2 fruit fly cellular contexts compared by ENCODE assay signal in the genomic region with DNA sequence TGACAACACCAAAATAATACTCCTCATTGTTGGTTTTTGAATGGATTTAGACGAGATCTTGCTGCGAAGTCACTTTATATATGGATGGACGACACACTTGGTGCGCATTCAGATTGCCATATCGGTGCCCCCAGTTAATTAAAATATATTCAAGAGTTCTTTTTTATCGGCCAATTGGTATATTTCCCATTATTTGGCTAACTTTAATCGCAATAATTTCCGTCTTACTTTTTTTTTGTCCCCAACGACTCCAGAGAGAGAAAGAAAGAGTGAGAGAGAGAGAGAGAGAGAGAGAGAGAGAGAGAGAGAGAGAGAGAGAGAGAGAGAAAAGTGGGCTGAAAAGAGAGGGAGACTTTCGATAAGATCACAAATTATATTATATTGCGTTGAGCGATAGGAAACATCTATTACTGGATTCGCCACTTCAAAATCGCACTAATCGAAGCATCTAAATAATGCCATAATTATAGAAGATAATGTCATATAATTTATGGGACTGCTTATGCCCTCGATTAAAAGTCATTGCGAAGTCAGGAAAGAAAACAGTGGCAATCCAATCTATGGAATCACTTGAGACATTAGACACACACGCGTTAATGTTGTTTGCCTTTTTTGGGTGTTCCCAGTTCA.
A peak's percentile ranks its signal among the peaks of the same experiment; 100 is the strongest.
TF ChIP-seq lines count a peak whose summit lies in the region.

A gene (minus strand): TSS at position 51 of the 630 bp plus-strand sequence.

- TF ChIP-seq CTCF in whole organism, embryonic (GFP tag; optimal IDR thresholded peaks at IDR 0.05; lab: Kevin White, UChicago): no peak

TF ChIP-seq in whole organism, embryonic, 481 proteins besides CTCF, POLR2A, EP300 and RAD21:
- peak; percentile 92 for TF ChIP-seq exex (tag; optimal IDR thresholded peaks at IDR 0.05; lab: Kevin White, UChicago)
- peak; percentile 32 for TF ChIP-seq sens (GFP tag; lab: Kevin White, UChicago)
- TF ChIP-seq CG14667 (GFP tag; IDR thresholded peaks at IDR 0.05; lab: Robert Waterston, UW): no peak
- TF ChIP-seq Trl (optimal IDR thresholded peaks at IDR 0.05; lab: Kevin White, UChicago): peak in 1 of 2 experiments; percentile 80
- no peak for TF ChIP-seq Trl (GFP tag; optimal IDR thresholded peaks at IDR 0.05; lab: Kevin White, UChicago)
- TF ChIP-seq org-1 (GFP tag; optimal IDR thresholded peaks at IDR 0.05; lab: Kevin White, UChicago): no peak
- TF ChIP-seq Spps (tag; optimal IDR thresholded peaks at IDR 0.05; lab: Kevin White, UChicago): no peak
- no peak for TF ChIP-seq Neu2 (GFP tag; optimal IDR thresholded peaks at IDR 0.05; lab: Kevin White, UChicago; ENCODE audit: borderline replicate concordance)
- TF ChIP-seq CG15514 (GFP tag; optimal IDR thresholded peaks at IDR 0.05; lab: Kevin White, UChicago): peak; percentile 2

TF ChIP-seq in whole organism, prepupa, 60 proteins besides CTCF, POLR2A, EP300 and RAD21:
- no peak for TF ChIP-seq CG8632 (GFP tag; optimal IDR thresholded peaks at IDR 0.05; lab: Kevin White, UChicago)
- no peak for TF ChIP-seq Smox (GFP tag; optimal IDR thresholded peaks at IDR 0.05; lab: Kevin White, UChicago)
- TF ChIP-seq CG15336 (GFP tag; IDR thresholded peaks at IDR 0.05; lab: Robert Waterston, UW): no peak
- peak; percentile 13 for TF ChIP-seq vri (GFP tag; optimal IDR thresholded peaks at IDR 0.05; lab: Kevin White, UChicago)
